Worm (Caenorhabditis elegans) whole organism, mixed stage, embryonic: Measurements from ENCODE around the gene cytb-5.1.
"Not testable (repeated sequence)": the region's sequence is repeated elsewhere in the genome, so short reads cannot be mapped to it uniquely, and the experiment has no call there.

Experiments
- M03D4.4 ChIP-seq: sonication (generic microtip); optimal IDR thresholded peaks from 2 replicates; lab custom pipeline; 2017; ENCODE audit warnings: mild to moderate bottlenecking, missing genetic modification characterization, missing compliant biosample characterization
- bed-3 ChIP-seq: fragments of 200-800 bp; sonication (Bioruptor generic); optimal IDR thresholded peaks from 3 replicates; lab custom pipeline; 2018; ENCODE audit warnings: mild to moderate bottlenecking, missing genetic modification characterization, moderate library complexity, missing compliant biosample characterization
- blmp-1 ChIP-seq: fragments of 150-350 bp; optimal IDR thresholded peaks from 2 replicates; lab custom pipeline; 2014; ENCODE audit warnings: missing biosample characterization, missing genetic modification characterization
- ceh-39 ChIP-seq: fragments of 150-350 bp; optimal IDR thresholded peaks from 2 replicates; lab custom pipeline; 2014; ENCODE audit warnings: missing biosample characterization, missing genetic modification characterization
- ceh-43 ChIP-seq: fragments of 200-800 bp; sonication (Bioruptor generic); optimal IDR thresholded peaks from 2 replicates; lab custom pipeline; 2018; ENCODE audit warnings: mild to moderate bottlenecking, missing genetic modification characterization, moderate library complexity, missing compliant biosample characterization
- ceh-83 ChIP-seq: fragments of 200-800 bp; sonication (Bioruptor generic); optimal IDR thresholded peaks from 2 replicates; lab custom pipeline; 2018; ENCODE audit warnings: mild to moderate bottlenecking, missing genetic modification characterization, missing compliant biosample characterization
- ces-1 ChIP-seq: fragments of 150-350 bp; optimal IDR thresholded peaks from 2 replicates; lab custom pipeline; 2014; ENCODE audit warnings: missing biosample characterization, missing genetic modification reagents, missing genetic modification characterization
- cnd-1 ChIP-seq: fragments of 200-800 bp; sonication (Bioruptor generic); optimal IDR thresholded peaks from 2 replicates; lab custom pipeline; 2018; ENCODE audit warnings: mild to moderate bottlenecking, missing genetic modification characterization, missing compliant biosample characterization
- drap-1 ChIP-seq: fragments of 200-800 bp; sonication (Bioruptor generic); optimal IDR thresholded peaks from 3 replicates; lab custom pipeline; 2018; ENCODE audit warnings: mild to moderate bottlenecking, missing genetic modification characterization, missing compliant biosample characterization
- elt-1 ChIP-seq: sonication (generic microtip); optimal IDR thresholded peaks from 2 replicates; lab custom pipeline; 2017; ENCODE audit warnings: missing genetic modification characterization, mild to moderate bottlenecking, missing compliant biosample characterization, antibody characterized with exemption, moderate library complexity, borderline replicate concordance; ENCODE audit not compliant: insufficient read depth
- elt-3 ChIP-seq: fragments of 150-350 bp; optimal IDR thresholded peaks from 2 replicates; lab custom pipeline; 2014; ENCODE audit warnings: missing biosample characterization, missing genetic modification characterization
- ham-2 ChIP-seq: fragments of 200-800 bp; sonication (Bioruptor generic); optimal IDR thresholded peaks from 2 replicates; lab custom pipeline; 2018; ENCODE audit warnings: mild to moderate bottlenecking, missing genetic modification characterization, missing compliant biosample characterization
- hlh-1 ChIP-seq: fragments of 150-350 bp; optimal IDR thresholded peaks from 2 replicates; lab custom pipeline; 2014; ENCODE audit warnings: missing biosample characterization, missing genetic modification reagents, missing genetic modification characterization
- lin-13 ChIP-seq: fragments of 150-350 bp; optimal IDR thresholded peaks from 2 replicates; lab custom pipeline; 2014; ENCODE audit warnings: missing biosample characterization, missing genetic modification characterization
- lin-32 ChIP-seq: fragments of 200-800 bp; sonication (Bioruptor generic); optimal IDR thresholded peaks from 2 replicates; lab custom pipeline; 2018; ENCODE audit warnings: mild to moderate bottlenecking, missing genetic modification characterization, missing compliant biosample characterization
- lsy-2 ChIP-seq: fragments of 150-350 bp; optimal IDR thresholded peaks from 2 replicates; lab custom pipeline; 2014; ENCODE audit warnings: missing biosample characterization, missing genetic modification characterization
- mab-5 ChIP-seq: fragments of 150-350 bp; optimal IDR thresholded peaks from 2 replicates; lab custom pipeline; 2014; ENCODE audit warnings: missing biosample characterization, missing genetic modification characterization
- mep-1 ChIP-seq: fragments of 150-350 bp; optimal IDR thresholded peaks from 2 replicates; lab custom pipeline; 2017; ENCODE audit warnings: missing biosample characterization, missing genetic modification reagents, missing genetic modification characterization, inconsistent platforms
- mls-2 ChIP-seq: sonication (generic microtip); optimal IDR thresholded peaks from 2 replicates; lab custom pipeline; 2016; ENCODE audit warnings: mild to moderate bottlenecking, missing genetic modification characterization, moderate library complexity, missing compliant biosample characterization
- nhr-12 ChIP-seq: fragments of 150-350 bp; optimal IDR thresholded peaks from 2 replicates; lab custom pipeline; 2014; ENCODE audit warnings: missing biosample characterization, missing genetic modification characterization
- nhr-237 ChIP-seq: fragments of 150-350 bp; optimal IDR thresholded peaks from 2 replicates; lab custom pipeline; 2014; ENCODE audit warnings: missing biosample characterization, missing genetic modification characterization
- nhr-28 ChIP-seq: fragments of 150-350 bp; optimal IDR thresholded peaks from 2 replicates; lab custom pipeline; 2014; ENCODE audit warnings: missing biosample characterization, missing genetic modification characterization
- nhr-76 ChIP-seq: sonication (generic microtip); optimal IDR thresholded peaks from 2 replicates; lab custom pipeline; 2017; ENCODE audit warnings: missing biosample characterization, missing genetic modification characterization
- pha-4 ChIP-seq: fragments of 150-350 bp; optimal IDR thresholded peaks from 2 replicates; lab custom pipeline; 2018; ENCODE audit warnings: missing biosample characterization, missing genetic modification reagents, missing genetic modification characterization
- sem-2 ChIP-seq: fragments of 200-800 bp; sonication (Bioruptor generic); optimal IDR thresholded peaks from 2 replicates; lab custom pipeline; 2018; ENCODE audit warnings: mild to moderate bottlenecking, missing genetic modification characterization, missing compliant biosample characterization
- snpc-4 ChIP-seq: fragments of 150-350 bp; optimal IDR thresholded peaks from 2 replicates; lab custom pipeline; 2014; ENCODE audit warnings: missing biosample characterization, missing genetic modification characterization
- tbx-8 ChIP-seq: fragments of 200-800 bp; sonication (Bioruptor generic); optimal IDR thresholded peaks from 2 replicates; lab custom pipeline; 2018; ENCODE audit warnings: mild to moderate bottlenecking, missing genetic modification characterization, moderate library complexity, missing compliant biosample characterization
- unc-120 ChIP-seq: sonication (generic microtip); optimal IDR thresholded peaks from 2 replicates; lab custom pipeline; 2017; ENCODE audit warnings: missing genetic modification characterization, missing compliant biosample characterization; ENCODE audit not compliant: poor library complexity, severe bottlenecking
- unc-62 ChIP-seq: fragments of 150-350 bp; optimal IDR thresholded peaks from 2 replicates; lab custom pipeline; 2014; ENCODE audit warnings: missing biosample characterization, missing genetic modification reagents, missing genetic modification characterization
- zip-8 ChIP-seq: fragments of 150-350 bp; optimal IDR thresholded peaks from 2 replicates; lab custom pipeline; 2014; ENCODE audit warnings: missing biosample characterization, missing genetic modification characterization

The cytb-5.1 gene

DNA sequence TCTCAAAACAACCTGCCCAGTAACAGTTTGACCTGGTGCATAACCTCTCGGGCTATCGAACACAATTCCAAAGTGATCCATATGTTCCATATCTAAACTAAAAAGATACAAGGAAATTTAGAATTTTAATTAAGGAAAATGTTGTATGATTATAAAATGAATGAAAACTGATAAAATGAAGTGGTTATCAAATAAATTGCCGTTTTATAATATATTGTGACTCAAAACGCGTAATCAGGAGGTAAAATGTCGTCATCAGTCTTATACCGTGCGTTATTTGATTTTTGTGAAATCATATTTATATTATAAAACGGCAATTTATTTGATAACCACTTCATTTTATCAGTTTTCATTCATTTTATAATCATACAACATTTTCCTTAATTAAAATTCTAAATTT is 21.3 kb upstream of the cytb-5.1 start, which contains the start of gene arrd-24:
Gene arrd-24, minus strand, starts transcription at position 101 of the 400 bp plus-strand sequence.
- not testable (repeated sequence) for TF ChIP-seq sem-2 (GFP tag; lab: Kevin White, UChicago); mab-5 (tag; lab: Kevin White, UChicago); bed-3 (GFP tag; lab: Kevin White, UChicago)

- TF ChIP-seq tbx-8 (GFP tag; lab: Kevin White, UChicago): no peak
- no peak for TF ChIP-seq snpc-4 (tag; lab: Kevin White, UChicago)
- no peak for TF ChIP-seq lin-13 (tag; lab: Kevin White, UChicago)
- TF ChIP-seq ceh-43 (GFP tag; lab: Kevin White, UChicago): no peak
- TF ChIP-seq blmp-1 (tag; lab: Kevin White, UChicago): no peak
- TF ChIP-seq drap-1 (GFP tag; lab: Kevin White, UChicago): no peak
- no peak for TF ChIP-seq zip-8 (tag; lab: Kevin White, UChicago)
- no peak for TF ChIP-seq ces-1 (GFP tag; lab: Kevin White, UChicago)
- no peak for TF ChIP-seq M03D4.4 (tag; lab: Kevin White, UChicago)
- no peak for TF ChIP-seq cnd-1 (tag; lab: Kevin White, UChicago)
- no peak for TF ChIP-seq ceh-39 (tag; lab: Kevin White, UChicago)
- no peak for TF ChIP-seq ham-2 (GFP tag; lab: Kevin White, UChicago)
- no peak for TF ChIP-seq ceh-83 (GFP tag; lab: Kevin White, UChicago)
- TF ChIP-seq unc-62: no peak
- TF ChIP-seq lin-32: no peak
- TF ChIP-seq mls-2 (tag; lab: Kevin White, UChicago): no peak
Measured at ce11 chrX:13986307-13986706, 15.4 kb upstream of the cytb-5.1 start, which contains the start of gene irld-24. TSS of gene irld-24 (plus strand) at chrX:13986607.

- TF ChIP-seq bed-3 (GFP tag; lab: Kevin White, UChicago): no peak
- TF ChIP-seq snpc-4 (tag; lab: Kevin White, UChicago): no peak
- TF ChIP-seq nhr-237 (tag; lab: Kevin White, UChicago): no peak
- no peak for TF ChIP-seq lin-13 (tag; lab: Kevin White, UChicago)
- no peak for TF ChIP-seq zip-8 (tag; lab: Kevin White, UChicago)
- no peak for TF ChIP-seq nhr-12 (tag; lab: Kevin White, UChicago)
- no peak for TF ChIP-seq tbx-8 (GFP tag; lab: Kevin White, UChicago)
- no peak for TF ChIP-seq elt-1
- no peak for TF ChIP-seq pha-4 (tag; lab: Kevin White, UChicago)
- TF ChIP-seq lsy-2 (tag; lab: Kevin White, UChicago): no peak
- TF ChIP-seq ceh-43 (GFP tag; lab: Kevin White, UChicago): no peak
- no peak for TF ChIP-seq hlh-1
- no peak for TF ChIP-seq mab-5 (tag; lab: Kevin White, UChicago)
- no peak for TF ChIP-seq mls-2 (tag; lab: Kevin White, UChicago)
Measured at ce11 chrX:13990680-13991079, 11.0 kb upstream of the cytb-5.1 start, which contains the start of gene C31E10.11. TSS of gene C31E10.11 (minus strand) at chrX:13990780.

- TF ChIP-seq mls-2 (tag; lab: Kevin White, UChicago) (peak; percentile 23), lin-13 (tag; lab: Kevin White, UChicago) (peak; percentile 39), ceh-83 (GFP tag; lab: Kevin White, UChicago) (no peak), ces-1 (GFP tag; lab: Kevin White, UChicago) (peak; percentile 25), lsy-2 (tag; lab: Kevin White, UChicago) (peak; percentile 50), nhr-28 (no peak), lin-32 (no peak), nhr-237 (tag; lab: Kevin White, UChicago) (peak; percentile 48), blmp-1 (tag; lab: Kevin White, UChicago) (no peak), pha-4 (tag; lab: Kevin White, UChicago) (no peak), nhr-76 (tag; lab: Kevin White, UChicago) (no peak), tbx-8 (GFP tag; lab: Kevin White, UChicago) (no peak), elt-3 (tag; lab: Kevin White, UChicago) (no peak), unc-120 (tag; lab: Kevin White, UChicago) (no peak), cnd-1 (tag; lab: Kevin White, UChicago) (peak; percentile 1), bed-3 (GFP tag; lab: Kevin White, UChicago) (no peak), mep-1 (tag; lab: Kevin White, UChicago) (peak; percentile 85), snpc-4 (tag; lab: Kevin White, UChicago) (no peak), mab-5 (tag; lab: Kevin White, UChicago) (no peak)
- TF ChIP-seq, all 35 proteins: peak for 7
Measured at ce11 chrX:13995803-13996388, 5.8 kb upstream of the cytb-5.1 start, which contains the start of the genes C31E10.5 and C31E10.6. TSS of gene C31E10.5 (minus strand) at chrX:13995834. TSS of gene C31E10.6 (plus strand) at chrX:13996338.
